Worm (Caenorhabditis elegans) whole organism, early embryonic: ENCODE results near the gene sqv-1.

ENCODE experiments used
- B0310.2 ChIP-seq: sonication (generic microtip); optimal IDR thresholded peaks from 2 replicates; lab custom pipeline; 2016; ENCODE audit warnings: mild to moderate bottlenecking, missing genetic modification characterization, missing compliant biosample characterization
- F13C5.2 ChIP-seq: sonication (generic microtip); optimal IDR thresholded peaks from 2 replicates; lab custom pipeline; 2017; ENCODE audit warnings: mild to moderate bottlenecking, missing genetic modification characterization, inconsistent platforms, missing compliant biosample characterization
- aly-1 ChIP-seq: sonication (generic microtip); optimal IDR thresholded peaks from 2 replicates; lab custom pipeline; 2016; ENCODE audit warnings: missing genetic modification characterization, missing compliant biosample characterization
- ama-1 ChIP-seq: fragments of 150-350 bp; optimal IDR thresholded peaks from 2 replicates; lab custom pipeline; 2014
- flt-1 ChIP-seq: fragments of 200-800 bp; sonication (Bioruptor generic); IDR thresholded peaks from 2 replicates; pipeline ENCODE4 v1.3.6; 2022; ENCODE audit warnings: missing genetic modification characterization, missing compliant biosample characterization
- hmg-4 ChIP-seq: fragments of 200-800 bp; sonication (Bioruptor generic); optimal IDR thresholded peaks from 2 replicates; lab custom pipeline; 2018; ENCODE audit warnings: mild to moderate bottlenecking, missing genetic modification characterization, missing compliant biosample characterization
- pes-1 ChIP-seq: fragments of 200-800 bp; sonication (Bioruptor generic); IDR thresholded peaks from 2 replicates; pipeline ENCODE4 v1.3.6; 2022; ENCODE audit warnings: missing genetic modification reagents, missing genetic modification characterization, missing compliant biosample characterization
- scrt-1 ChIP-seq: fragments of 200-800 bp; sonication (Bioruptor generic); IDR thresholded peaks from 2 replicates; pipeline ENCODE4 v1.3.6; 2022; ENCODE audit warnings: missing genetic modification characterization, missing compliant biosample characterization
- sea-1 ChIP-seq: fragments of 200-800 bp; sonication (Bioruptor generic); conservative IDR thresholded peaks from 2 replicates; pipeline ENCODE4 v1.3.6; 2022; ENCODE audit warnings: missing genetic modification characterization, missing compliant biosample characterization
- tbx-11 ChIP-seq: fragments of 200-800 bp; sonication (Bioruptor generic); IDR thresholded peaks from 2 replicates; pipeline ENCODE4 v1.3.6; 2022; ENCODE audit warnings: missing genetic modification characterization, missing compliant biosample characterization
- tbx-37 ChIP-seq: fragments of 200-800 bp; sonication (Bioruptor generic); conservative IDR thresholded peaks from 2 replicates; pipeline ENCODE4 v1.3.6; 2022; ENCODE audit warnings: missing genetic modification reagents, missing genetic modification characterization, missing compliant biosample characterization
- tra-4 ChIP-seq: sonication (generic microtip); optimal IDR thresholded peaks from 2 replicates; lab custom pipeline; 2017; ENCODE audit warnings: missing genetic modification characterization, missing compliant biosample characterization

sqv-1 gene

ce11 chrIV:8396348-8396747 is 35.4 kb downstream of the sqv-1 start, which contains the start of gene timm-17B.2:
TSS of gene timm-17B.2 (plus strand) at chrIV:8396648.
- no peak for TF ChIP-seq pes-1 (GFP tag; lab: Robert Waterston, UW)
- no peak for TF ChIP-seq F13C5.2 (tag; lab: Kevin White, UChicago)
- TF ChIP-seq hmg-4 (GFP tag; lab: Kevin White, UChicago): no peak

- TF ChIP-seq B0310.2 (tag; lab: Kevin White, UChicago): no peak
- TF ChIP-seq hmg-4 (GFP tag; lab: Kevin White, UChicago): no peak
- no peak for TF ChIP-seq pes-1 (GFP tag; lab: Robert Waterston, UW)
- TF ChIP-seq tbx-11 (GFP tag; lab: Robert Waterston, UW): no peak
- TF ChIP-seq scrt-1 (GFP tag; lab: Robert Waterston, UW): no peak
- TF ChIP-seq F13C5.2 (tag; lab: Kevin White, UChicago): no peak
- no peak for TF ChIP-seq ama-1 (lab: Kevin White, UChicago)
- no peak for TF ChIP-seq tra-4 (tag; lab: Kevin White, UChicago)
- TF ChIP-seq tbx-37 (GFP tag; lab: Robert Waterston, UW): no peak
- TF ChIP-seq aly-1 (tag; lab: Kevin White, UChicago): no peak
These were observed 36.9 kb downstream of the sqv-1 start for ce11 chrIV:8397814-8398213.

- TF ChIP-seq pes-1 (GFP tag; lab: Robert Waterston, UW) (peak; percentile 79), sea-1 (GFP tag; lab: Robert Waterston, UW) (peak; percentile 72; the same call in 1 of the 2 replicates), scrt-1 (GFP tag; lab: Robert Waterston, UW) (peak; percentile 74), tbx-11 (GFP tag; lab: Robert Waterston, UW) (peak; percentile 66), flt-1 (GFP tag; lab: Robert Waterston, UW) (peak; percentile 69)
These were observed 51.6 kb downstream of the sqv-1 start for ce11 chrIV:8412538-8412937.
